Fruit fly (Drosophila melanogaster): ENCODE results near the gene Uxs.
A peak's percentile ranks its signal among the peaks of the same experiment; 100 is the strongest.

dm6 chr3L:8186627-8187396 lies 6.1 kb downstream of the Uxs start, which contains the start of the genes ERR and Atg18a:
- TF ChIP-seq fru (GFP tag; optimal IDR thresholded peaks at IDR 0.05): peak; percentile 87
- peak; percentile 87 for TF ChIP-seq rgr (GFP tag; optimal IDR thresholded peaks at IDR 0.05)
- peak; percentile 76 for TF ChIP-seq psq (GFP tag; optimal IDR thresholded peaks at IDR 0.05)
- peak; percentile 86 for TF ChIP-seq dsf (GFP tag; optimal IDR thresholded peaks at IDR 0.05; ENCODE audit: borderline replicate concordance)

Measured in whole organism, wandering third instar larva.